Worm (Caenorhabditis elegans) whole organism, young adult: ENCODE data around the gene mdt-10.

ENCODE experiments used
- F10E7.11 ChIP-seq: sonication (generic microtip); optimal IDR thresholded peaks from 2 replicates; lab custom pipeline; 2017; ENCODE audit warnings: mild to moderate bottlenecking, missing genetic modification characterization, moderate library complexity, missing compliant biosample characterization
- F23B12.7 ChIP-seq: sonication (generic microtip); optimal IDR thresholded peaks from 2 replicates; lab custom pipeline; 2017; ENCODE audit warnings: missing genetic modification characterization, mild to moderate bottlenecking, missing compliant biosample characterization, antibody characterized with exemption, moderate library complexity; ENCODE audit not compliant: insufficient read depth
- F57C9.4 ChIP-seq: sonication (generic microtip); optimal IDR thresholded peaks from 2 replicates; lab custom pipeline; 2017; ENCODE audit warnings: mild to moderate bottlenecking, missing genetic modification characterization, missing compliant biosample characterization
- T07F8.4 ChIP-seq: sonication (generic microtip); optimal IDR thresholded peaks from 2 replicates; lab custom pipeline; 2016; ENCODE audit warnings: mild to moderate bottlenecking, missing genetic modification characterization, moderate library complexity, missing compliant biosample characterization
- T26A5.8 ChIP-seq: sonication (generic microtip); optimal IDR thresholded peaks from 2 replicates; lab custom pipeline; 2016; ENCODE audit warnings: missing genetic modification characterization, missing compliant biosample characterization
- Y53F4B.3 ChIP-seq: fragments of 200-800 bp; sonication (Bioruptor generic); IDR thresholded peaks from 2 replicates; pipeline ENCODE4 v1.3.6; 2022; ENCODE audit warnings: missing genetic modification reagents, missing genetic modification characterization, missing compliant biosample characterization
- Y67H2A.10 ChIP-seq: fragments of 200-800 bp; sonication (Bioruptor generic); conservative IDR thresholded peaks from 2 replicates; pipeline ENCODE4 v1.3.6; 2022; ENCODE audit warnings: missing genetic modification reagents, missing genetic modification characterization, missing compliant biosample characterization
- akir-1 ChIP-seq: fragments of 200-800 bp; sonication (Bioruptor generic); optimal IDR thresholded peaks from 2 replicates; lab custom pipeline; 2018; ENCODE audit warnings: mild to moderate bottlenecking, missing genetic modification characterization, moderate library complexity, missing compliant biosample characterization
- ama-1 ChIP-seq, 3 experiments: fragments of 150-350 bp in 1 of 3; sonication (generic microtip) in 2 of 3; optimal IDR thresholded peaks; 2 replicates each; lab custom pipeline; 2014 to 2018; ENCODE audit warnings: missing biosample characterization in 2 of 3, missing genetic modification characterization in 2 of 3, missing genetic modification reagents in 2 of 3
- aptf-2 ChIP-seq: fragments of 200-800 bp; sonication (Bioruptor generic); conservative IDR thresholded peaks from 2 replicates; pipeline ENCODE4 v1.3.6; 2022; ENCODE audit warnings: missing genetic modification reagents, missing genetic modification characterization, missing compliant biosample characterization
- atf-7 ChIP-seq: sonication (generic microtip); optimal IDR thresholded peaks from 2 replicates; lab custom pipeline; 2017; ENCODE audit warnings: mild to moderate bottlenecking, missing genetic modification characterization, missing compliant biosample characterization
- attf-5 ChIP-seq: fragments of 200-800 bp; sonication (Bioruptor generic); optimal IDR thresholded peaks from 2 replicates; lab custom pipeline; 2018; ENCODE audit warnings: mild to moderate bottlenecking, missing genetic modification characterization, missing compliant biosample characterization
- bed-1 ChIP-seq: fragments of 200-800 bp; sonication (Bioruptor generic); IDR thresholded peaks from 2 replicates; pipeline ENCODE4 v1.3.6; 2022; ENCODE audit warnings: missing genetic modification reagents, missing genetic modification characterization, missing compliant biosample characterization
- bed-2 ChIP-seq: fragments of 200-800 bp; sonication (Bioruptor generic); IDR thresholded peaks from 2 replicates; pipeline ENCODE4 v1.3.6; 2022; ENCODE audit warnings: missing genetic modification reagents, missing genetic modification characterization, missing compliant biosample characterization
- ccch-3 ChIP-seq: fragments of 200-800 bp; sonication (Bioruptor generic); optimal IDR thresholded peaks from 2 replicates; lab custom pipeline; 2018; ENCODE audit warnings: mild to moderate bottlenecking, missing genetic modification characterization, missing compliant biosample characterization
- ceh-27 ChIP-seq: fragments of 200-800 bp; sonication (Bioruptor generic); optimal IDR thresholded peaks from 2 replicates; lab custom pipeline; 2018; ENCODE audit warnings: mild to moderate bottlenecking, missing genetic modification characterization, moderate library complexity, missing compliant biosample characterization
- die-1 ChIP-seq: sonication (generic microtip); optimal IDR thresholded peaks from 2 replicates; lab custom pipeline; 2016; ENCODE audit warnings: missing genotype, mild to moderate bottlenecking, missing genetic modification characterization, missing compliant biosample characterization
- efl-1 ChIP-seq: fragments of 150-350 bp; optimal IDR thresholded peaks from 2 replicates; lab custom pipeline; 2014; ENCODE audit warnings: missing biosample characterization, missing genetic modification reagents, missing genetic modification characterization
- egl-18 ChIP-seq: fragments of 200-800 bp; sonication (Bioruptor generic); IDR thresholded peaks from 2 replicates; pipeline ENCODE4 v1.3.6; 2022; ENCODE audit warnings: missing genetic modification reagents, missing genetic modification characterization, missing compliant biosample characterization
- egl-44 ChIP-seq: fragments of 200-800 bp; sonication (Bioruptor generic); IDR thresholded peaks from 2 replicates; pipeline ENCODE4 v1.3.6; 2022; ENCODE audit warnings: missing genetic modification reagents, missing genetic modification characterization, missing compliant biosample characterization
- hlh-12 ChIP-seq: sonication (generic microtip); optimal IDR thresholded peaks from 2 replicates; lab custom pipeline; 2016; ENCODE audit warnings: missing genetic modification characterization, missing compliant biosample characterization
- hlh-26 ChIP-seq: fragments of 200-800 bp; sonication (Bioruptor generic); conservative IDR thresholded peaks from 2 replicates; pipeline ENCODE4 v1.3.6; 2022; ENCODE audit warnings: missing genetic modification reagents, missing genetic modification characterization, missing compliant biosample characterization
- hmg-20 ChIP-seq: fragments of 200-800 bp; sonication (Bioruptor generic); IDR thresholded peaks from 2 replicates; pipeline ENCODE4 v1.3.6; 2022; ENCODE audit warnings: missing genetic modification reagents, missing genetic modification characterization, missing compliant biosample characterization
- let-526 ChIP-seq: fragments of 200-800 bp; sonication (Bioruptor generic); IDR thresholded peaks from 2 replicates; pipeline ENCODE4 v1.3.6; 2022; ENCODE audit warnings: missing genetic modification reagents, missing genetic modification characterization, missing compliant biosample characterization
- lin-40 ChIP-seq: sonication (generic microtip); optimal IDR thresholded peaks from 2 replicates; lab custom pipeline; 2016; ENCODE audit warnings: missing genetic modification characterization, mild to moderate bottlenecking, missing compliant biosample characterization, missing genotype, missing genetic modification reagents
- madf-10 ChIP-seq: sonication (generic microtip); optimal IDR thresholded peaks from 2 replicates; lab custom pipeline; 2016; ENCODE audit warnings: mild to moderate bottlenecking, missing genetic modification characterization, missing compliant biosample characterization
- madf-3 ChIP-seq: fragments of 200-800 bp; sonication (Bioruptor generic); IDR thresholded peaks from 2 replicates; pipeline ENCODE4 v1.3.6; 2022; ENCODE audit warnings: missing genetic modification reagents, missing genetic modification characterization, missing compliant biosample characterization
- mcd-1 ChIP-seq: fragments of 200-800 bp; sonication (Bioruptor generic); IDR thresholded peaks from 2 replicates; pipeline ENCODE4 v1.3.6; 2022; ENCODE audit warnings: missing genetic modification reagents, missing genetic modification characterization, missing compliant biosample characterization
- mes-4 ChIP-seq: sonication (generic microtip); optimal IDR thresholded peaks from 2 replicates; lab custom pipeline; 2016; ENCODE audit warnings: missing genotype, missing genetic modification characterization, missing compliant biosample characterization
- mxl-1 ChIP-seq: sonication (generic microtip); optimal IDR thresholded peaks from 2 replicates; lab custom pipeline; 2016; ENCODE audit warnings: missing genetic modification characterization, missing compliant biosample characterization
- nhr-90 ChIP-seq: sonication (generic microtip); optimal IDR thresholded peaks from 2 replicates; lab custom pipeline; 2016; ENCODE audit warnings: missing genotype, mild to moderate bottlenecking, missing genetic modification characterization, missing compliant biosample characterization
- pbrm-1 ChIP-seq: fragments of 200-800 bp; sonication (Bioruptor generic); IDR thresholded peaks from 2 replicates; pipeline ENCODE4 v1.3.6; 2022; ENCODE audit warnings: missing genetic modification reagents, missing genetic modification characterization, missing compliant biosample characterization
- pha-4 ChIP-seq: fragments of 150-350 bp; sonication (generic microtip); optimal IDR thresholded peaks from 2 replicates; lab custom pipeline; 2014; ENCODE audit warnings: missing biosample characterization, missing genetic modification reagents, missing genetic modification characterization
- rcor-1 ChIP-seq: fragments of 200-800 bp; sonication (Bioruptor generic); IDR thresholded peaks from 2 replicates; pipeline ENCODE4 v1.3.6; 2022; ENCODE audit warnings: missing genetic modification reagents, missing genetic modification characterization, missing compliant biosample characterization
- rpc-1 ChIP-seq, 2 experiments: fragments of 150-350 bp in 1 of 2; sonication (generic microtip) in 1 of 2; optimal IDR thresholded peaks; 2 replicates each; lab custom pipeline; 2014 to 2018; ENCODE audit warnings: missing biosample characterization in 1 of 2, missing genetic modification characterization in 1 of 2, missing genetic modification reagents in 1 of 2, missing genotype in 1 of 2
- sea-2 ChIP-seq: fragments of 200-800 bp; sonication (Bioruptor generic); IDR thresholded peaks from 2 replicates; pipeline ENCODE4 v1.3.6; 2022; ENCODE audit warnings: missing genetic modification characterization, missing compliant biosample characterization
- snpc-1.3 ChIP-seq: sonication (generic microtip); optimal IDR thresholded peaks from 2 replicates; lab custom pipeline; 2017; ENCODE audit warnings: missing genetic modification characterization, mild to moderate bottlenecking, missing compliant biosample characterization, antibody characterized with exemption, moderate library complexity, missing genotype, missing genetic modification reagents; ENCODE audit not compliant: insufficient read depth
- sptf-2 ChIP-seq: fragments of 200-800 bp; sonication (Bioruptor generic); optimal IDR thresholded peaks from 2 replicates; lab custom pipeline; 2018; ENCODE audit warnings: mild to moderate bottlenecking, missing genetic modification characterization, missing compliant biosample characterization
- tlf-1 ChIP-seq: fragments of 200-800 bp; sonication (Bioruptor generic); optimal IDR thresholded peaks from 2 replicates; lab custom pipeline; 2018; ENCODE audit warnings: mild to moderate bottlenecking, missing genetic modification characterization, missing compliant biosample characterization
- xnd-1 ChIP-seq: sonication (generic microtip); optimal IDR thresholded peaks from 2 replicates; lab custom pipeline; 2016; ENCODE audit warnings: missing genotype, missing genetic modification reagents, missing genetic modification characterization, missing compliant biosample characterization

Gene mdt-10

ce11 chrII:7829616-7830015 is 25.2 kb downstream of the mdt-10 start:
- TF ChIP-seq T07F8.4 (tag; lab: Kevin White, UChicago) (no peak), F57C9.4 (tag; lab: Kevin White, UChicago) (no peak), rcor-1 (GFP tag; lab: Robert Waterston, UW) (no peak), atf-7 (tag; lab: Kevin White, UChicago) (no peak), nhr-90 (no peak), hlh-12 (tag; lab: Kevin White, UChicago) (no peak), mxl-1 (tag; lab: Kevin White, UChicago) (no peak), attf-5 (GFP tag; lab: Kevin White, UChicago) (no peak), Y67H2A.10 (GFP tag; lab: Robert Waterston, UW) (no peak), F23B12.7 (tag; lab: Kevin White, UChicago) (no peak), egl-18 (GFP tag; lab: Robert Waterston, UW) (no peak), madf-10 (tag; lab: Kevin White, UChicago) (no peak), sptf-2 (GFP tag; lab: Kevin White, UChicago) (no peak), bed-1 (GFP tag; lab: Robert Waterston, UW) (no peak), mcd-1 (no peak), akir-1 (GFP tag; lab: Kevin White, UChicago) (no peak), ceh-27 (no peak), let-526 (no peak), T26A5.8 (tag; lab: Kevin White, UChicago) (no peak)

ce11 chrII:7827883-7828282 is 27.0 kb downstream of the mdt-10 start:
- TF ChIP-seq mes-4 (tag; lab: Kevin White, UChicago) = no peak
- no peak for TF ChIP-seq F10E7.11 (tag; lab: Kevin White, UChicago)

- TF ChIP-seq ccch-3 (GFP tag; lab: Kevin White, UChicago) (no peak), rpc-1 (optimal IDR thresholded peaks at IDR 0.05; lab: Kevin White, UChicago) (no peak), rpc-1 (tag; optimal IDR thresholded peaks at IDR 0.05; lab: Kevin White, UChicago) (no peak), madf-3 (no peak)
These were observed 29.7 kb downstream of the mdt-10 start, which contains the start of gene srw-62 for ce11 chrII:7825107-7825506. srw-62 (plus strand) TSS chrII:7825407.

ce11 chrII:7822454-7822853 is 32.4 kb downstream of the mdt-10 start, which contains the start of gene irld-47:
irld-47 (minus strand) TSS chrII:7822554.
- TF ChIP-seq F57C9.4 (tag; lab: Kevin White, UChicago) = no peak
- no peak for TF ChIP-seq Y53F4B.3 (GFP tag; lab: Robert Waterston, UW)
- no peak for TF ChIP-seq bed-1 (GFP tag; lab: Robert Waterston, UW)
- no peak for TF ChIP-seq pha-4 (tag; lab: Kevin White, UChicago)
- TF ChIP-seq efl-1 (GFP tag; lab: Kevin White, UChicago) = no peak
- no peak for TF ChIP-seq die-1
- TF ChIP-seq aptf-2 = no peak

- TF ChIP-seq bed-2 (no peak), egl-44 (GFP tag; lab: Robert Waterston, UW) (no peak), sea-2 (GFP tag; lab: Robert Waterston, UW) (no peak), ccch-3 (GFP tag; lab: Kevin White, UChicago) (no peak), pbrm-1 (GFP tag; lab: Robert Waterston, UW) (no peak), Y53F4B.3 (GFP tag; lab: Robert Waterston, UW) (no peak), ama-1 (optimal IDR thresholded peaks at IDR 0.05; lab: Kevin White, UChicago) (no peak), ama-1 (GFP tag; optimal IDR thresholded peaks at IDR 0.05; lab: Kevin White, UChicago) (no peak), hlh-26 (no peak), xnd-1 (tag; lab: Kevin White, UChicago) (no peak), tlf-1 (GFP tag; lab: Kevin White, UChicago) (no peak), snpc-1.3 (tag; lab: Kevin White, UChicago) (no peak), lin-40 (tag; lab: Kevin White, UChicago) (no peak), hmg-20 (GFP tag; lab: Robert Waterston, UW) (no peak), F57C9.4 (tag; lab: Kevin White, UChicago) (no peak), sptf-2 (GFP tag; lab: Kevin White, UChicago) (no peak)
These were observed 35.5 kb downstream of the mdt-10 start for ce11 chrII:7819359-7819758.
